Fruit fly (Drosophila melanogaster) whole organism, adult: ENCODE results near the gene Rtnl2.

ENCODE experiments used
- CG11617 ChIP-seq: fragments of 200-800 bp; sonication (Bioruptor generic); optimal IDR thresholded peaks from 2 replicates; lab custom pipeline; 2017; ENCODE audit warnings: mild to moderate bottlenecking, missing biosample characterization, missing genetic modification reagents, missing genetic modification characterization
- CG12768 ChIP-seq: fragments of 200-800 bp; sonication (Bioruptor generic); optimal IDR thresholded peaks from 2 replicates; lab custom pipeline; 2017; ENCODE audit warnings: missing biosample characterization, missing genetic modification characterization, mild to moderate bottlenecking, moderate library complexity, missing genetic modification reagents
- CG14711 ChIP-seq: fragments of 200-800 bp; sonication (Bioruptor generic); optimal IDR thresholded peaks from 2 replicates; lab custom pipeline; 2018; ENCODE audit warnings: missing biosample characterization, mild to moderate bottlenecking, missing genetic modification characterization, moderate library complexity
- CG1620 ChIP-seq: fragments of 200-800 bp; sonication (Bioruptor generic); optimal IDR thresholded peaks from 2 replicates; lab custom pipeline; 2016; ENCODE audit warnings: missing biosample characterization, missing genetic modification characterization
- CG5204 ChIP-seq: fragments of 200-800 bp; sonication (Bioruptor generic); optimal IDR thresholded peaks from 2 replicates; lab custom pipeline; 2016; ENCODE audit warnings: missing biosample characterization, missing genetic modification characterization
- CG7045 ChIP-seq: fragments of 200-800 bp; sonication (Bioruptor generic); optimal IDR thresholded peaks from 2 replicates; lab custom pipeline; 2017; ENCODE audit warnings: missing biosample characterization, mild to moderate bottlenecking, missing genetic modification characterization
- Clk ChIP-seq: fragments of 200-800 bp; sonication (Bioruptor generic); optimal IDR thresholded peaks from 2 replicates; lab custom pipeline; 2017; ENCODE audit warnings: missing biosample characterization, missing genetic modification characterization
- Mnt ChIP-seq: fragments of 200-800 bp; sonication (Bioruptor generic); optimal IDR thresholded peaks from 2 replicates; lab custom pipeline; 2016; ENCODE audit warnings: missing biosample characterization, mild to moderate bottlenecking, missing genetic modification characterization
- bab1 ChIP-seq: fragments of 200-800 bp; sonication (Bioruptor generic); optimal IDR thresholded peaks from 3 replicates; lab custom pipeline; 2019; ENCODE audit warnings: missing biosample characterization, mild to moderate bottlenecking, missing genetic modification characterization, moderate library complexity
- cic ChIP-seq: fragments of 200-800 bp; sonication (Bioruptor generic); optimal IDR thresholded peaks from 2 replicates; lab custom pipeline; 2017; ENCODE audit warnings: missing biosample characterization, mild to moderate bottlenecking, missing genetic modification characterization, moderate library complexity
- kay ChIP-seq: fragments of 200-800 bp; sonication (Bioruptor generic); peaks from one replicate; lab custom pipeline; 2016; ENCODE audit warnings: missing biosample characterization, missing genetic modification characterization, borderline replicate concordance
- ovo ChIP-seq: fragments of 200-800 bp; sonication (Bioruptor generic); optimal IDR thresholded peaks from 2 replicates; lab custom pipeline; 2016; ENCODE audit warnings: missing biosample characterization, missing genetic modification characterization
- pad ChIP-seq: fragments of 200-800 bp; sonication (Bioruptor generic); optimal IDR thresholded peaks from 3 replicates; lab custom pipeline; 2017; ENCODE audit warnings: missing biosample characterization, missing genetic modification characterization, mild to moderate bottlenecking, moderate library complexity, missing genetic modification reagents
- toe ChIP-seq: fragments of 200-800 bp; sonication (Bioruptor generic); optimal IDR thresholded peaks from 2 replicates; lab custom pipeline; 2016; ENCODE audit warnings: missing biosample characterization, missing genetic modification characterization

dm6 chr3R:7528677-7529076 is 1.4 kb downstream of the Rtnl2 start, which contains the start of gene alpha-Est6:
- TF ChIP-seq Clk (GFP tag; lab: Kevin White, UChicago) = no peak
- no peak for TF ChIP-seq toe
- no peak for TF ChIP-seq CG7045 (GFP tag; lab: Kevin White, UChicago)
- TF ChIP-seq ovo = no peak
- TF ChIP-seq CG5204 (GFP tag; lab: Kevin White, UChicago) = no peak
- TF ChIP-seq CG11617 (GFP tag; lab: Kevin White, UChicago) = no peak
- TF ChIP-seq kay (GFP tag; lab: Kevin White, UChicago) = no peak
- TF ChIP-seq CG14711 (tag; lab: Kevin White, UChicago) = no peak
- TF ChIP-seq CG12768 = no peak
- no peak for TF ChIP-seq cic (GFP tag; lab: Kevin White, UChicago)
- no peak for TF ChIP-seq bab1 (GFP tag; lab: Kevin White, UChicago)
- no peak for TF ChIP-seq Mnt (GFP tag; lab: Kevin White, UChicago)
- TF ChIP-seq CG1620 (GFP tag; lab: Kevin White, UChicago) = no peak
- TF ChIP-seq pad (GFP tag; lab: Kevin White, UChicago) = no peak
